Fruit fly (Drosophila melanogaster) whole organism, pupa: ENCODE measurements around the gene Hmbs.
A peak's percentile ranks its signal among the peaks of the same experiment; 100 is the strongest.

ENCODE experiments used
- CG10348 ChIP-seq: fragments of 200-800 bp; sonication (Bioruptor generic); IDR thresholded peaks from 2 replicates; pipeline ENCODE4 v1.3.6; 2022; ENCODE audit warnings: missing biosample characterization, missing genetic modification characterization
- CG12605 ChIP-seq: fragments of 200-800 bp; sonication (Bioruptor generic); IDR thresholded peaks from 2 replicates; pipeline ENCODE4 v1.3.6; 2022; ENCODE audit warnings: missing biosample characterization, missing genetic modification characterization
- CG13204 ChIP-seq: fragments of 200-800 bp; sonication (Bioruptor generic); optimal IDR thresholded peaks from 2 replicates; lab custom pipeline; 2018; ENCODE audit warnings: missing biosample characterization, mild to moderate bottlenecking, missing genetic modification characterization, moderate library complexity
- CG14655 ChIP-seq: fragments of 200-800 bp; sonication (Bioruptor generic); optimal IDR thresholded peaks from 3 replicates; lab custom pipeline; 2017; ENCODE audit warnings: mild to moderate bottlenecking, missing biosample characterization, missing genetic modification reagents, missing genetic modification characterization
- CG15710 ChIP-seq: fragments of 200-800 bp; sonication (Bioruptor generic); optimal IDR thresholded peaks from 2 replicates; lab custom pipeline; 2018; ENCODE audit warnings: missing biosample characterization, mild to moderate bottlenecking, missing genetic modification characterization, moderate library complexity
- CG17806 ChIP-seq: fragments of 200-800 bp; sonication (Bioruptor generic); optimal IDR thresholded peaks from 2 replicates; lab custom pipeline; 2018; ENCODE audit warnings: missing biosample characterization, mild to moderate bottlenecking, missing genetic modification characterization, moderate library complexity
- CG32121 ChIP-seq: fragments of 200-800 bp; sonication (Bioruptor generic); IDR thresholded peaks from 2 replicates; pipeline ENCODE4 v1.3.6; 2022; ENCODE audit warnings: missing biosample characterization, missing genetic modification characterization
- CG34367 ChIP-seq: fragments of 200-800 bp; sonication (Bioruptor generic); optimal IDR thresholded peaks from 2 replicates; lab custom pipeline; 2018; ENCODE audit warnings: missing biosample characterization, mild to moderate bottlenecking, missing genetic modification characterization
- CG4496 ChIP-seq: fragments of 200-800 bp; sonication (Bioruptor generic); IDR thresholded peaks from 3 replicates; pipeline ENCODE4 v1.3.6; 2022; ENCODE audit warnings: missing biosample characterization, missing genetic modification characterization
- CG8159 ChIP-seq: fragments of 200-800 bp; sonication (Bioruptor generic); optimal IDR thresholded peaks from 3 replicates; lab custom pipeline; 2018; ENCODE audit warnings: missing biosample characterization, mild to moderate bottlenecking, missing genetic modification characterization, moderate library complexity
- CG8301 ChIP-seq: fragments of 200-800 bp; sonication (Bioruptor generic); optimal IDR thresholded peaks from 2 replicates; lab custom pipeline; 2018; ENCODE audit warnings: missing biosample characterization, mild to moderate bottlenecking, missing genetic modification characterization
- CG9948 ChIP-seq: fragments of 200-800 bp; sonication (Bioruptor generic); optimal IDR thresholded peaks from 2 replicates; lab custom pipeline; 2018; ENCODE audit warnings: missing biosample characterization, mild to moderate bottlenecking, missing genetic modification characterization, moderate library complexity
- D1 ChIP-seq: fragments of 200-800 bp; sonication (Bioruptor generic); optimal IDR thresholded peaks from 2 replicates; lab custom pipeline; 2018; ENCODE audit warnings: missing biosample characterization, mild to moderate bottlenecking, missing genetic modification characterization, moderate library complexity
- EcR ChIP-seq: fragments of 200-800 bp; sonication (Bioruptor generic); optimal IDR thresholded peaks from 3 replicates; lab custom pipeline; 2019; ENCODE audit warnings: missing biosample characterization, missing genetic modification characterization, mild to moderate bottlenecking, moderate library complexity, missing genetic modification reagents
- Ets98B ChIP-seq: fragments of 200-800 bp; sonication (Bioruptor generic); IDR thresholded peaks from 2 replicates; pipeline ENCODE4 v1.3.6; 2022; ENCODE audit warnings: missing biosample characterization, missing genetic modification characterization
- Pif1A ChIP-seq: fragments of 200-800 bp; sonication (Bioruptor generic); optimal IDR thresholded peaks from 3 replicates; lab custom pipeline; 2016; ENCODE audit warnings: missing biosample characterization, missing genetic modification characterization
- Pif1B ChIP-seq: fragments of 200-800 bp; sonication (Bioruptor generic); optimal IDR thresholded peaks from 3 replicates; lab custom pipeline; 2016; ENCODE audit warnings: missing biosample characterization, missing genetic modification characterization
- Snoo ChIP-seq: fragments of 200-800 bp; sonication (Bioruptor generic); optimal IDR thresholded peaks from 3 replicates; lab custom pipeline; 2017; ENCODE audit warnings: missing biosample characterization, mild to moderate bottlenecking, missing genetic modification characterization, inconsistent platforms
- fd96Ca ChIP-seq: fragments of 200-800 bp; sonication (Bioruptor generic); IDR thresholded peaks from 3 replicates; pipeline ENCODE4 v1.3.6; 2022; ENCODE audit warnings: missing biosample characterization, missing genetic modification characterization
- gl ChIP-seq: fragments of 200-800 bp; sonication (Bioruptor generic); optimal IDR thresholded peaks from 2 replicates; lab custom pipeline; 2018; ENCODE audit warnings: missing biosample characterization, mild to moderate bottlenecking, missing genetic modification characterization
- rn ChIP-seq: fragments of 200-800 bp; sonication (Bioruptor generic); IDR thresholded peaks from 2 replicates; pipeline ENCODE4 v1.3.6; 2022; ENCODE audit warnings: missing biosample characterization, missing genetic modification characterization

Gene Hmbs

DNA sequence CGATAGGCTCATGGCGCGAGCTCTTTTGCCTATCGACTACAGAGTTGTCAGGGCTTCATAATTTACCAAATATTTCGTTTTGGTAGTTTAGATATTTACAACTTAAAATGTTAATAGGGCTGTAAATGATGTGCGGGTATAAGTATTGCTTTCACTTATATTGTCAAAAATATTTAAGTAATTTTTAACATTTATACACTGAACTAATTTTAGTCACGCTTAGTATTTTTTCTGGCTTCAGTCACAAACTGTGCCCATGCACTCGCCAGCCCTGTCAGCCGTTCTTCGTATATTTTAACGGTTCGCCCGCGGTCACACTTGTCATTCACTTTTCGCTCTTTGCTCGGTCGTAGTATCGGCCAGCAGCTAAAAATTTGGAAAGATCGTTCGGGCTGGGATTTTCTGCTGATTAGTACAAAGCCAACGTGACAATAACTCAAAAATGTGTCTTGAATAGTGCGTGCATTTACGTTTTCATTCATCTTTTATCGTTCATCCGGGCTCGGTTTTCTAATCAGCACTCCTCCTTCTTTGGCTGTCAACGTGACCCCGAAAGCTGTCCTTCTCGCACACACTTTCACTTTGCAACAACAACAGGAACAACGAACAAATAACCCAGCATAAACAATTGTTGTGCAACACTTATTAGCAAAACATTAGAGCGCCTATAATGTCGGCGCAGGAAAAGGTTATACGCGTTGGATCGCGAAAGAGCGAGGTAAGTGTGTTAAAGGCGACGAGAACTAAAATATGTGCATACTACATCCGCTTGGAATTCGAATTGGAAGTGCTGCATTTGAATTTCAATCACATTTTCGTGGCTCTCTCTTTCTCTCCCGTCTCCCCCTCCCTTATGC, at the start of gene Hmbs, which contains the start of gene CG2211:
Gene Hmbs, plus strand, starts transcription at position 319 of the 857 bp plus-strand sequence.
Gene CG2211, minus strand, starts transcription at position 789 of the 857 bp plus-strand sequence.
- TF ChIP-seq gl (tag; lab: Kevin White, UChicago) (peak; percentile 24), Pif1A (GFP tag; lab: Kevin White, UChicago) (no peak), fd96Ca (GFP tag; lab: Robert Waterston, UW) (peak; percentile 77), CG10348 (GFP tag; lab: Robert Waterston, UW) (peak; percentile 38; the same call in 1 of the 2 replicates), CG8159 (no peak), CG32121 (GFP tag; lab: Robert Waterston, UW) (peak; percentile 60), CG14655 (no peak), CG13204 (GFP tag; lab: Kevin White, UChicago) (no peak), CG4496 (peak; percentile 85), Pif1B (GFP tag; lab: Kevin White, UChicago) (no peak), Ets98B (GFP tag; lab: Robert Waterston, UW) (peak; percentile 77), rn (GFP tag; lab: Robert Waterston, UW) (0 out of 2 replicates have a peak, but pooled peaks have one; percentile 9), CG15710 (tag; lab: Kevin White, UChicago) (peak; percentile 74), CG34367 (tag; lab: Kevin White, UChicago) (peak; percentile 40), CG17806 (tag; lab: Kevin White, UChicago) (peak; percentile 77), EcR (peak; percentile 53), CG9948 (tag; lab: Kevin White, UChicago) (peak; percentile 64), CG8301 (no peak), D1 (no peak), CG12605 (no peak), Snoo (tag; lab: Kevin White, UChicago) (peak; percentile 73)

DNA sequence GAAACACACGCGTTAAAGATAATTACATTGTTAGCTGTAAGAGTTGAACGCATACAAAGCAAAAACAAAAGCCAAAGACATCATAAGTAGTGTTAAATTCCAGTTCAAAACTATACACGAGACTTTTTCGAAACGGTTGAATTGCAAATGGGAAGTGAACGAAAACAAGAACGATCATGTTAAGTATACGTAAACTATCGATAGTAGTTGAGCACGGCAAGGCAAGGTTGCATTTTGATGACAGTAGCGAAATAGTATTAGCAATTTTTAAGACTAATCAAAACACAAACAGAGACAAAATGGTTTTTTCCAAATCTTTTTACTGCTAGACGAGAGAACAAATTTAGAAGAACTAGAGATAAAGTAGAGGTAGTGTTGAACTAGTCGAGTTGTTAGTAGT, 39.9 kb upstream of the Hmbs start:
- TF ChIP-seq CG15710 (tag; lab: Kevin White, UChicago) (no peak), CG17806 (tag; lab: Kevin White, UChicago) (no peak), CG4496 (no peak), CG34367 (tag; lab: Kevin White, UChicago) (no peak), CG13204 (GFP tag; lab: Kevin White, UChicago) (no peak), CG10348 (GFP tag; lab: Robert Waterston, UW) (no peak), CG12605 (no peak), Ets98B (GFP tag; lab: Robert Waterston, UW) (no peak), Snoo (tag; lab: Kevin White, UChicago) (no peak), CG9948 (tag; lab: Kevin White, UChicago) (no peak), Pif1B (GFP tag; lab: Kevin White, UChicago) (no peak), D1 (no peak), rn (GFP tag; lab: Robert Waterston, UW) (no peak), fd96Ca (GFP tag; lab: Robert Waterston, UW) (no peak), Pif1A (GFP tag; lab: Kevin White, UChicago) (no peak), EcR (no peak), CG32121 (GFP tag; lab: Robert Waterston, UW) (no peak), CG14655 (no peak), gl (tag; lab: Kevin White, UChicago) (no peak), CG8301 (no peak)
- TF ChIP-seq, all 21 proteins: peak for 0

DNA sequence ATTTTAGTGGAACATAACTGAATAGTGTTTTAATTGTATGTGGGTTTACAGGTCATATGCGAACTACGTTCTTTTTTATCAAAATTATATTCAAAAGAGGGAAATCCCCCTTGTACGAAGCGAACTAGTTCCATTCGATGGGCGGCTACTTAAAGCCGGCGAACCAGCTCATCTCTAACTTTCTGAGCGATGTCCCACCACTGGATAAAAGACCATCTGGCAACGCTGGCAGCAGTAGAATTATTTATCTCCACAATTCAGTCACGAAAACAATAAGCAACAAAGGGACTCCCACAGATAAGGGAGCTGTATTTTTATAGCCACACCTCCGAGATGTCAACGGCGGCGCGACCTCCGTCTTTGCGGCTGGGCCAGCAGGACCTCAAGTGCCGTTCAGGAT, 39.0 kb upstream of the Hmbs start, which contains the start of gene Rabex-5:
Gene Rabex-5, plus strand, starts transcription at position 221 of the 400 bp plus-strand sequence.
- TF ChIP-seq CG32121 (GFP tag; lab: Robert Waterston, UW): peak; percentile 34; the same call in 1 of the 2 replicates
- TF ChIP-seq CG13204 (GFP tag; lab: Kevin White, UChicago): no peak
- TF ChIP-seq CG4496: 0 out of 3 replicates have a peak, but pooled peaks have one; percentile 25
- TF ChIP-seq CG12605: no peak
- TF ChIP-seq EcR: no peak
- no peak for TF ChIP-seq D1
- TF ChIP-seq gl (tag; lab: Kevin White, UChicago): no peak
- TF ChIP-seq, all 21 proteins: peak for 2

DNA sequence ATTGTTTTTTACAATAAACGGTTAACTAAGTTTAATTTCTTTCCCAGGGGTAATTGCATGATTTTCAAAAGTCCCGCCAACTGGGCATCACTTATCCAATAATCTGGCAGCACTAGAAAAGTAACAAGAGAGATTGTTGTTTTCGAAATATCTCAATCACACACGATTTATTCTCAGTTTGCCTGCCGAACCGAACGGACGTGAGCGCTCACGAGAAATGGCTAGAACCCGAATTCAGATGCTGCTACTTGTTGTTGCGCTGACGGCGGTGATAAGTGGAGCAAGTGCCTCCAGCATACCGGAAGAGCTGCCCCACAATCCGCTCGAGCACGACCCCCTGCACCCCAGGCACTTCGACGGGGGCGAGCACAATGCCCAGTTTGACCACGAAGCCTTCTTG, 36.2 kb upstream of the Hmbs start, which contains the start of gene scf:
Gene scf, plus strand, starts transcription at position 164 of the 400 bp plus-strand sequence.
- TF ChIP-seq Pif1B (GFP tag; lab: Kevin White, UChicago) (no peak), CG8159 (no peak), EcR (peak; percentile 21), CG32121 (GFP tag; lab: Robert Waterston, UW) (0 out of 2 replicates have a peak, but pooled peaks have one; percentile 16), CG4496 (peak; percentile 18; the same call in 1 of the 3 replicates), CG8301 (no peak), Ets98B (GFP tag; lab: Robert Waterston, UW) (peak; percentile 36; the same call in 1 of the 2 replicates), CG12605 (no peak; the same call in 1 of the 2 replicates)

DNA sequence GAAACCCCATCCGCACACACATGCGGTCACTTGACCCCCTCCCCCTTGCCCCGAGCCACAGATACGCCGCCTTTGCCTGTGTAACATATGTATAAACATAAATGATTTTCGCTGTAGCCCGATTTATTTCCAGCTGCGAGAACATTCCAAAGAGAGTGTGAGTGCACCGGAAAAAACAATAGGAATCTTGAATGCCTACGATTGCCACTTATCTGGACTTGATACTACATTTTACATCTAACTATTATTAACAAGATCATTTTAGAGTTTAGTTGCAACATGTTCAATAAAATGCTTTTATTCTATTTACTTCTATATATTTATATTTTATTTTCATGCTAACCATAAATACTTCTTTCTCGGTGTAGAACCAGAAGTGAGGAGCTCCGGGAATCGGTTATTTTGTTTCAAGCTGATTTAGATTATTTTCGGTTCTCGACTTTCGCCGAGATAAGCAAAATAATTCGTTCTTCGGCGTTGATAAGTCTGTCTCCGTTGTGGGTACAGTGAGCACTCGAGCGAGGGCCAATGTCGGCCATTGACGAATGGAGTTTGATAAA, 34.5 kb upstream of the Hmbs start:
- TF ChIP-seq Snoo (tag; lab: Kevin White, UChicago): peak; percentile 70
- TF ChIP-seq CG15710 (tag; lab: Kevin White, UChicago): peak; percentile 72
- no peak for TF ChIP-seq CG14655
- TF ChIP-seq CG9948 (tag; lab: Kevin White, UChicago): peak; percentile 64
- TF ChIP-seq Pif1B (GFP tag; lab: Kevin White, UChicago): no peak
- TF ChIP-seq gl (tag; lab: Kevin White, UChicago): peak; percentile 43
- TF ChIP-seq CG8301: peak; percentile 64
- TF ChIP-seq Pif1A (GFP tag; lab: Kevin White, UChicago): no peak
- TF ChIP-seq CG13204 (GFP tag; lab: Kevin White, UChicago): no peak
- TF ChIP-seq CG32121 (GFP tag; lab: Robert Waterston, UW): no peak
- peak; percentile 69 for TF ChIP-seq CG17806 (tag; lab: Kevin White, UChicago)
- TF ChIP-seq CG10348 (GFP tag; lab: Robert Waterston, UW): no peak
- no peak for TF ChIP-seq fd96Ca (GFP tag; lab: Robert Waterston, UW)
- TF ChIP-seq CG4496: peak; percentile 74; the same call in 2 of the 3 replicates
- peak; percentile 31 for TF ChIP-seq Ets98B (GFP tag; lab: Robert Waterston, UW)
- peak; percentile 54 for TF ChIP-seq CG34367 (tag; lab: Kevin White, UChicago)
- no peak for TF ChIP-seq rn (GFP tag; lab: Robert Waterston, UW)
- no peak for TF ChIP-seq CG12605
- TF ChIP-seq D1: no peak
- peak; percentile 72 for TF ChIP-seq CG8159
- no peak for TF ChIP-seq EcR
